Worm (Caenorhabditis elegans) whole organism, young adult: Measurements from ENCODE around the gene unc-7.

Experiments
- B0261.1 ChIP-seq: sonication (generic microtip); optimal IDR thresholded peaks from 2 replicates; lab custom pipeline; 2016; ENCODE audit warnings: mild to moderate bottlenecking, missing genetic modification characterization, moderate library complexity, missing compliant biosample characterization
- D2030.7 ChIP-seq: fragments of 200-800 bp; sonication (Bioruptor generic); IDR thresholded peaks from 2 replicates; pipeline ENCODE4 v1.3.6; 2022; ENCODE audit warnings: missing genetic modification reagents, missing genetic modification characterization, missing compliant biosample characterization
- F37B4.10 ChIP-seq: fragments of 200-800 bp; sonication (Bioruptor generic); IDR thresholded peaks from 2 replicates; pipeline ENCODE4 v1.3.6; 2022; ENCODE audit warnings: missing genetic modification characterization, missing compliant biosample characterization
- F49E8.2 ChIP-seq: sonication (generic microtip); optimal IDR thresholded peaks from 3 replicates; lab custom pipeline; 2017; ENCODE audit warnings: missing genetic modification characterization, mild to moderate bottlenecking, missing compliant biosample characterization, antibody characterized with exemption, moderate library complexity; ENCODE audit not compliant: insufficient read depth
- F55B11.4 ChIP-seq: sonication (generic microtip); optimal IDR thresholded peaks from 2 replicates; lab custom pipeline; 2016; ENCODE audit warnings: missing compliant biosample characterization, missing genetic modification characterization, borderline replicate concordance; ENCODE audit not compliant: insufficient read depth
- T07F8.4 ChIP-seq: sonication (generic microtip); optimal IDR thresholded peaks from 2 replicates; lab custom pipeline; 2016; ENCODE audit warnings: mild to moderate bottlenecking, missing genetic modification characterization, moderate library complexity, missing compliant biosample characterization
- Y56A3A.18 ChIP-seq: fragments of 200-800 bp; sonication (Bioruptor generic); IDR thresholded peaks from 2 replicates; pipeline ENCODE4 v1.3.6; 2022; ENCODE audit warnings: missing genetic modification reagents, missing genetic modification characterization, missing compliant biosample characterization
- Y95B8A.8 ChIP-seq: fragments of 200-800 bp; sonication (Bioruptor generic); IDR thresholded peaks from 2 replicates; pipeline ENCODE4 v1.3.6; 2022; ENCODE audit warnings: missing genetic modification reagents, missing genetic modification characterization, missing compliant biosample characterization
- ZK185.1 ChIP-seq: sonication (generic microtip); optimal IDR thresholded peaks from 2 replicates; lab custom pipeline; 2016; ENCODE audit warnings: mild to moderate bottlenecking, missing genetic modification characterization, missing compliant biosample characterization; ENCODE audit not compliant: poor library complexity, severe bottlenecking
- athp-1 ChIP-seq: sonication (generic microtip); optimal IDR thresholded peaks from 2 replicates; lab custom pipeline; 2017; ENCODE audit warnings: mild to moderate bottlenecking, missing genetic modification characterization, missing compliant biosample characterization
- attf-5 ChIP-seq: fragments of 200-800 bp; sonication (Bioruptor generic); optimal IDR thresholded peaks from 2 replicates; lab custom pipeline; 2018; ENCODE audit warnings: mild to moderate bottlenecking, missing genetic modification characterization, missing compliant biosample characterization
- attf-6 ChIP-seq: fragments of 200-800 bp; sonication (Bioruptor generic); IDR thresholded peaks from 2 replicates; pipeline ENCODE4 v1.3.6; 2022; ENCODE audit warnings: missing genetic modification reagents, missing genetic modification characterization, missing compliant biosample characterization
- ceh-27 ChIP-seq: fragments of 200-800 bp; sonication (Bioruptor generic); optimal IDR thresholded peaks from 2 replicates; lab custom pipeline; 2018; ENCODE audit warnings: mild to moderate bottlenecking, missing genetic modification characterization, moderate library complexity, missing compliant biosample characterization
- ceh-40 ChIP-seq: fragments of 200-800 bp; sonication (Bioruptor generic); IDR thresholded peaks from 2 replicates; pipeline ENCODE4 v1.3.6; 2022; ENCODE audit warnings: missing genetic modification characterization, missing compliant biosample characterization
- ceh-91 ChIP-seq: fragments of 200-800 bp; sonication (Bioruptor generic); IDR thresholded peaks from 2 replicates; pipeline ENCODE4 v1.3.6; 2022; ENCODE audit warnings: missing genetic modification reagents, missing genetic modification characterization, missing compliant biosample characterization
- die-1 ChIP-seq: sonication (generic microtip); optimal IDR thresholded peaks from 2 replicates; lab custom pipeline; 2016; ENCODE audit warnings: missing genotype, mild to moderate bottlenecking, missing genetic modification characterization, missing compliant biosample characterization
- dox-1 ChIP-seq: fragments of 200-800 bp; sonication (Bioruptor generic); IDR thresholded peaks from 2 replicates; pipeline ENCODE4 v1.3.6; 2022; ENCODE audit warnings: missing genetic modification reagents, missing genetic modification characterization, missing compliant biosample characterization
- efl-1 ChIP-seq: fragments of 150-350 bp; optimal IDR thresholded peaks from 2 replicates; lab custom pipeline; 2014; ENCODE audit warnings: missing biosample characterization, missing genetic modification reagents, missing genetic modification characterization
- egl-18 ChIP-seq: fragments of 200-800 bp; sonication (Bioruptor generic); IDR thresholded peaks from 2 replicates; pipeline ENCODE4 v1.3.6; 2022; ENCODE audit warnings: missing genetic modification reagents, missing genetic modification characterization, missing compliant biosample characterization
- egl-44 ChIP-seq: fragments of 200-800 bp; sonication (Bioruptor generic); IDR thresholded peaks from 2 replicates; pipeline ENCODE4 v1.3.6; 2022; ENCODE audit warnings: missing genetic modification reagents, missing genetic modification characterization, missing compliant biosample characterization
- ekl-4 ChIP-seq: fragments of 200-800 bp; sonication (Bioruptor generic); IDR thresholded peaks from 2 replicates; pipeline ENCODE4 v1.3.6; 2022; ENCODE audit warnings: missing genetic modification reagents, missing genetic modification characterization, missing compliant biosample characterization
- him-1 ChIP-seq: sonication (generic microtip); optimal IDR thresholded peaks from 2 replicates; lab custom pipeline; 2016; ENCODE audit warnings: missing genotype, missing genetic modification reagents, missing genetic modification characterization, missing compliant biosample characterization
- hmg-1.2 ChIP-seq: fragments of 200-800 bp; sonication (Bioruptor generic); IDR thresholded peaks from 2 replicates; pipeline ENCODE4 v1.3.6; 2022; ENCODE audit warnings: missing genetic modification reagents, missing genetic modification characterization, missing compliant biosample characterization
- lin-26 ChIP-seq: fragments of 200-800 bp; sonication (Bioruptor generic); IDR thresholded peaks from 2 replicates; pipeline ENCODE4 v1.3.6; 2022; ENCODE audit warnings: missing genetic modification reagents, missing genetic modification characterization, missing compliant biosample characterization
- lin-35 ChIP-seq, 3 experiments: fragments of 150-350 bp in 2 of 3; sonication (generic microtip) in 1 of 3; optimal IDR thresholded peaks; 2 replicates each; lab custom pipeline; 2014 to 2018; ENCODE audit warnings: missing biosample characterization in 3 of 3, missing genetic modification characterization in 3 of 3, missing genetic modification reagents in 3 of 3
- lir-1 ChIP-seq: fragments of 200-800 bp; sonication (Bioruptor generic); conservative IDR thresholded peaks from 2 replicates; pipeline ENCODE4 v1.3.6; 2022; ENCODE audit warnings: missing genetic modification reagents, missing genetic modification characterization, missing compliant biosample characterization
- madf-10 ChIP-seq: sonication (generic microtip); optimal IDR thresholded peaks from 2 replicates; lab custom pipeline; 2016; ENCODE audit warnings: mild to moderate bottlenecking, missing genetic modification characterization, missing compliant biosample characterization
- madf-6 ChIP-seq: fragments of 200-800 bp; sonication (Bioruptor generic); IDR thresholded peaks from 2 replicates; pipeline ENCODE4 v1.3.6; 2022; ENCODE audit warnings: missing genetic modification reagents, missing genetic modification characterization, missing compliant biosample characterization
- mcd-1 ChIP-seq: fragments of 200-800 bp; sonication (Bioruptor generic); IDR thresholded peaks from 2 replicates; pipeline ENCODE4 v1.3.6; 2022; ENCODE audit warnings: missing genetic modification reagents, missing genetic modification characterization, missing compliant biosample characterization
- nhr-27 ChIP-seq: fragments of 200-800 bp; sonication (Bioruptor generic); optimal IDR thresholded peaks from 2 replicates; lab custom pipeline; 2018; ENCODE audit warnings: mild to moderate bottlenecking, missing genetic modification characterization, moderate library complexity, missing compliant biosample characterization
- nhr-80 ChIP-seq: sonication (generic microtip); optimal IDR thresholded peaks from 2 replicates; lab custom pipeline; 2016; ENCODE audit warnings: missing genetic modification characterization, missing compliant biosample characterization
- nhr-90 ChIP-seq: sonication (generic microtip); optimal IDR thresholded peaks from 2 replicates; lab custom pipeline; 2016; ENCODE audit warnings: missing genotype, mild to moderate bottlenecking, missing genetic modification characterization, missing compliant biosample characterization
- pbrm-1 ChIP-seq: fragments of 200-800 bp; sonication (Bioruptor generic); IDR thresholded peaks from 2 replicates; pipeline ENCODE4 v1.3.6; 2022; ENCODE audit warnings: missing genetic modification reagents, missing genetic modification characterization, missing compliant biosample characterization
- rcor-1 ChIP-seq: fragments of 200-800 bp; sonication (Bioruptor generic); IDR thresholded peaks from 2 replicates; pipeline ENCODE4 v1.3.6; 2022; ENCODE audit warnings: missing genetic modification reagents, missing genetic modification characterization, missing compliant biosample characterization
- rec-8 ChIP-seq, 2 experiments: sonication (generic microtip); optimal IDR thresholded peaks; 2 replicates each; lab custom pipeline; 2016; ENCODE audit warnings: mild to moderate bottlenecking in 2 of 2, missing genetic modification characterization in 2 of 2, missing genetic modification reagents in 2 of 2, missing genotype in 2 of 2, missing biosample characterization in 1 of 2, missing compliant biosample characterization in 1 of 2, moderate library complexity in 1 of 2
- rpc-1 ChIP-seq, 2 experiments: fragments of 150-350 bp in 1 of 2; sonication (generic microtip) in 1 of 2; optimal IDR thresholded peaks; 2 replicates each; lab custom pipeline; 2014 to 2018; ENCODE audit warnings: missing biosample characterization in 1 of 2, missing genetic modification characterization in 1 of 2, missing genetic modification reagents in 1 of 2, missing genotype in 1 of 2
- snpc-1.1 ChIP-seq: sonication (generic microtip); optimal IDR thresholded peaks from 2 replicates; lab custom pipeline; 2017; ENCODE audit warnings: missing genetic modification characterization, mild to moderate bottlenecking, missing compliant biosample characterization, antibody characterized with exemption, moderate library complexity, missing genotype, missing genetic modification reagents; ENCODE audit not compliant: insufficient read depth
- snpc-1.3 ChIP-seq: sonication (generic microtip); optimal IDR thresholded peaks from 2 replicates; lab custom pipeline; 2017; ENCODE audit warnings: missing genetic modification characterization, mild to moderate bottlenecking, missing compliant biosample characterization, antibody characterized with exemption, moderate library complexity, missing genotype, missing genetic modification reagents; ENCODE audit not compliant: insufficient read depth
- tbp1 ChIP-seq: fragments of 200-800 bp; sonication (Bioruptor generic); optimal IDR thresholded peaks from 2 replicates; lab custom pipeline; 2018; ENCODE audit warnings: mild to moderate bottlenecking, missing genetic modification characterization, missing compliant biosample characterization
- tlf-1 ChIP-seq: fragments of 200-800 bp; sonication (Bioruptor generic); optimal IDR thresholded peaks from 2 replicates; lab custom pipeline; 2018; ENCODE audit warnings: mild to moderate bottlenecking, missing genetic modification characterization, missing compliant biosample characterization
- zim-3 ChIP-seq: sonication (generic microtip); optimal IDR thresholded peaks from 2 replicates; lab custom pipeline; 2017; ENCODE audit warnings: mild to moderate bottlenecking, missing genetic modification characterization, moderate library complexity, missing compliant biosample characterization
- ztf-18 ChIP-seq: sonication (generic microtip); optimal IDR thresholded peaks from 2 replicates; lab custom pipeline; 2016; ENCODE audit warnings: missing genotype, mild to moderate bottlenecking, missing genetic modification characterization, missing compliant biosample characterization
- ztf-25 ChIP-seq: fragments of 200-800 bp; sonication (Bioruptor generic); IDR thresholded peaks from 2 replicates; pipeline ENCODE4 v1.3.6; 2022; ENCODE audit warnings: missing genetic modification reagents, missing genetic modification characterization, missing compliant biosample characterization
- ztf-28 ChIP-seq: fragments of 200-800 bp; sonication (Bioruptor generic); IDR thresholded peaks from 2 replicates; pipeline ENCODE4 v1.3.6; 2022; ENCODE audit warnings: missing genetic modification reagents, missing genetic modification characterization, missing compliant biosample characterization
- ztf-6 ChIP-seq: fragments of 200-800 bp; sonication (Bioruptor generic); IDR thresholded peaks from 2 replicates; pipeline ENCODE4 v1.3.6; 2022; ENCODE audit warnings: missing genetic modification reagents, missing genetic modification characterization, missing compliant biosample characterization

The unc-7 gene

DNA sequence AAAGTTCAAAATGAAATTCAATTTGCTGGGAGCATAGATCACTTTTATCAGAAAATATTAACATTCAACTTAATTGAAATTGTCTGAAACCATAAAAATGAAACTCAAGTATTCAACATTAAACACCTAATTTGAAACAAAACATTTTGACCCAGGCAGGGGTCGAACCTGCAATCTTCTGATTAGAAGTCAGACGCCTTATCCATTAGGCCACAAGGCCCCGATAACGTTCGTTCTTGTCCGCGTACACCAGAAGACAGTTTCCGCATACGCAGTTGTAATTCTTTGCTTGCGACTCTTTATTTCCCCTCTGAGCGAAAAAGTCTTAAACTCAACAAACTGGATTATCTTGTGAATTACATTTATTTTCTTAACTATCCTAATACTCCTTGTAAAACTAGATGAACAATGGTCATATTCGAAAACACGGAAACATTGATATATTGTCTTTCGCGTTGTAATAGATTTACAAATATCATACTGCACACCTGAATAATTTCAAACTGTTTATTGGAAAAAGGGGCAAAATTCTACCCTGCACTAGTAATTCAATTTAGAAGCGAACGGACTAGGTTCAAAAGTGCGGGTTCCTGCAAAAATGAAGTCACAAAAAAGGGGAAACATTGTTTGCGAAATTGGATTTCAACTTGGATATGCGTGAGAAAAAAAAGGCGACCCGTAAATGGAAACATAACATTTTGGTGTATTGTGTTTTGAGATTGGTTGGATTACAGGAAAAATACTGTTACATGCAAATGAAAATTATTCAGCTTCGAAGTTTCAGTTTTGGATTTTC is 927 bp downstream of the unc-7 start:
- TF ChIP-seq nhr-27 (tag; lab: Kevin White, UChicago) (no peak), him-1 (tag; lab: Kevin White, UChicago) (peak; percentile 64), nhr-80 (tag; lab: Kevin White, UChicago) (peak; percentile 25), F49E8.2 (tag; lab: Kevin White, UChicago) (peak; percentile 26), egl-18 (GFP tag; lab: Robert Waterston, UW) (no peak), hmg-1.2 (GFP tag; lab: Robert Waterston, UW) (peak; percentile 60; the same call in 1 of the 2 replicates), attf-6 (GFP tag; lab: Robert Waterston, UW) (0 out of 2 replicates have a peak, but pooled peaks have one; percentile 53), Y95B8A.8 (0 out of 2 replicates have a peak, but pooled peaks have one; percentile 47), dox-1 (GFP tag; lab: Robert Waterston, UW) (peak; percentile 65), ztf-25 (GFP tag; lab: Robert Waterston, UW) (peak; percentile 73; the same call in 1 of the 2 replicates), lir-1 (no peak), mcd-1 (GFP tag; lab: Robert Waterston, UW) (no peak), rec-8 (tag; optimal IDR thresholded peaks at IDR 0.05; lab: Kevin White, UChicago) (peak in 1 of 2 experiments; percentile 60), Y56A3A.18 (GFP tag; lab: Robert Waterston, UW) (peak; percentile 80), tbp1 (GFP tag; lab: Kevin White, UChicago) (peak; percentile 96), lin-26 (GFP tag; lab: Robert Waterston, UW) (peak; percentile 92), rcor-1 (GFP tag; lab: Robert Waterston, UW) (0 out of 2 replicates have a peak, but pooled peaks have one; percentile 19), attf-5 (peak; percentile 38), B0261.1 (tag; lab: Kevin White, UChicago) (peak; percentile 82), madf-10 (peak; percentile 41), ztf-6 (GFP tag; lab: Robert Waterston, UW) (no peak), efl-1 (no peak), madf-6 (GFP tag; lab: Robert Waterston, UW) (peak; percentile 22; the same call in 1 of the 2 replicates), snpc-1.1 (tag; lab: Kevin White, UChicago) (peak; percentile 65), egl-44 (GFP tag; lab: Robert Waterston, UW) (peak; percentile 65; the same call in 1 of the 2 replicates), ekl-4 (GFP tag; lab: Robert Waterston, UW) (0 out of 2 replicates have a peak, but pooled peaks have one; percentile 18), ceh-27 (GFP tag; lab: Kevin White, UChicago) (no peak), nhr-90 (tag; lab: Kevin White, UChicago) (peak; percentile 61), pbrm-1 (peak; percentile 74), lin-35 (GFP tag; optimal IDR thresholded peaks at IDR 0.05; lab: Kevin White, UChicago) (peak in 1 of 3 experiments; percentile 23), ceh-40 (GFP tag; lab: Robert Waterston, UW) (no peak), zim-3 (peak; percentile 40), ceh-91 (GFP tag; lab: Robert Waterston, UW) (no peak), die-1 (peak; percentile 84), rpc-1 (optimal IDR thresholded peaks at IDR 0.05; lab: Kevin White, UChicago) (peak; percentile 91), rpc-1 (tag; optimal IDR thresholded peaks at IDR 0.05; lab: Kevin White, UChicago) (peak; percentile 97), ZK185.1 (tag; lab: Kevin White, UChicago) (peak; percentile 83), ztf-18 (tag; lab: Kevin White, UChicago) (peak; percentile 64), snpc-1.3 (tag; lab: Kevin White, UChicago) (peak; percentile 70), athp-1 (no peak), F37B4.10 (GFP tag; lab: Robert Waterston, UW) (no peak), tlf-1 (GFP tag; lab: Kevin White, UChicago) (no peak), F55B11.4 (tag; lab: Kevin White, UChicago) (no peak), ztf-28 (no peak), D2030.7 (peak; percentile 68), T07F8.4 (tag; lab: Kevin White, UChicago) (peak; percentile 63)
